Fruit fly (Drosophila melanogaster): ENCODE results near the gene spas.
A peak's percentile ranks its signal among the peaks of the same experiment; 100 is the strongest.

spas gene

dm6 chr3R:24037538-24038265, at the start of gene spas:
Gene spas, plus strand, starts transcription at chr3R:24038215.
- TF ChIP-seq CG3919 (GFP tag; optimal IDR thresholded peaks at IDR 0.05) = peak; percentile 58
- peak; percentile 48 for TF ChIP-seq CG8319 (GFP tag; optimal IDR thresholded peaks at IDR 0.05)
- TF ChIP-seq CG1621 (tag; optimal IDR thresholded peaks at IDR 0.05) = peak; percentile 54
- TF ChIP-seq achi (GFP tag; optimal IDR thresholded peaks at IDR 0.05) = peak; percentile 75
- TF ChIP-seq dac (GFP tag; optimal IDR thresholded peaks at IDR 0.05) = peak; percentile 46
- peak; percentile 85 for TF ChIP-seq Eip78C (GFP tag)
- TF ChIP-seq CG11294 (GFP tag; IDR thresholded peaks at IDR 0.05) = peak; percentile 22; the same call in 1 of the 2 replicates
- peak; percentile 69 for TF ChIP-seq OdsH (GFP tag; optimal IDR thresholded peaks at IDR 0.05)
- no peak for TF ChIP-seq CG4318 (GFP tag; optimal IDR thresholded peaks at IDR 0.05)
- peak; percentile 78 for TF ChIP-seq eg (GFP tag; IDR thresholded peaks at IDR 0.05)
- peak; percentile 70 for TF ChIP-seq CG6163 (GFP tag; IDR thresholded peaks at IDR 0.05)
- peak; percentile 40 for TF ChIP-seq fkh (GFP tag; optimal IDR thresholded peaks at IDR 0.05)
- no peak for TF ChIP-seq CG9139 (GFP tag; optimal IDR thresholded peaks at IDR 0.05)
- peak; percentile 92 for TF ChIP-seq svp (GFP tag)
- peak; percentile 74 for TF ChIP-seq Eip75B (GFP tag; optimal IDR thresholded peaks at IDR 0.05)
- peak; percentile 30 for TF ChIP-seq vri (GFP tag; optimal IDR thresholded peaks at IDR 0.05)
- TF ChIP-seq Hr4 (GFP tag; optimal IDR thresholded peaks at IDR 0.05) = peak; percentile 80
- no peak for TF ChIP-seq fd85E (GFP tag; optimal IDR thresholded peaks at IDR 0.05)
- peak; percentile 64 for TF ChIP-seq Sox15 (GFP tag; optimal IDR thresholded peaks at IDR 0.05)
- TF ChIP-seq dsx (GFP tag; optimal IDR thresholded peaks at IDR 0.05; ENCODE audit: poor library complexity, severe bottlenecking) = peak; percentile 15
- TF ChIP-seq CG11762 (GFP tag; optimal IDR thresholded peaks at IDR 0.05; ENCODE audit: insufficient read depth) = no peak
- peak; percentile 58 for TF ChIP-seq CG7368 (GFP tag; optimal IDR thresholded peaks at IDR 0.05)
- peak; percentile 18 for TF ChIP-seq Lpt (GFP tag; optimal IDR thresholded peaks at IDR 0.05)
- peak; percentile 75 for TF ChIP-seq esn (GFP tag; optimal IDR thresholded peaks at IDR 0.05)
- peak; percentile 82 for TF ChIP-seq CG31627 (GFP tag; optimal IDR thresholded peaks at IDR 0.05)
- TF ChIP-seq spab (GFP tag; optimal IDR thresholded peaks at IDR 0.05) = no peak
- TF ChIP-seq CG6792 (GFP tag; optimal IDR thresholded peaks at IDR 0.05) = peak; percentile 50
- TF ChIP-seq Hr38 (GFP tag; optimal IDR thresholded peaks at IDR 0.05) = no peak
- TF ChIP-seq CG10669 (GFP tag; optimal IDR thresholded peaks at IDR 0.05) = no peak
- TF ChIP-seq salr (GFP tag; optimal IDR thresholded peaks at IDR 0.05) = peak in 1 of 2 experiments; percentile 46
- TF ChIP-seq pdm3 (GFP tag; optimal IDR thresholded peaks at IDR 0.05) = peak; percentile 68
- peak; percentile 74 for TF ChIP-seq CG11902 (GFP tag; optimal IDR thresholded peaks at IDR 0.05)
- TF ChIP-seq Sox102F (GFP tag; optimal IDR thresholded peaks at IDR 0.05) = peak; percentile 73
- TF ChIP-seq lz (GFP tag; optimal IDR thresholded peaks at IDR 0.05) = peak; percentile 83
- peak; percentile 62 for TF ChIP-seq CG34406 (GFP tag; optimal IDR thresholded peaks at IDR 0.05)
- TF ChIP-seq CG6854 (GFP tag; optimal IDR thresholded peaks at IDR 0.05) = no peak
- peak; percentile 41 for TF ChIP-seq fd59A (GFP tag; optimal IDR thresholded peaks at IDR 0.05)
- peak; percentile 86 for TF ChIP-seq Hr39 (GFP tag; optimal IDR thresholded peaks at IDR 0.05)
- TF ChIP-seq Sox14 (GFP tag; optimal IDR thresholded peaks at IDR 0.05) = peak; percentile 67
- TF ChIP-seq topi (GFP tag; optimal IDR thresholded peaks at IDR 0.05) = peak; percentile 68
- peak; percentile 64 for TF ChIP-seq Met (GFP tag; optimal IDR thresholded peaks at IDR 0.05)
- TF ChIP-seq cyc (GFP tag; optimal IDR thresholded peaks at IDR 0.05) = peak; percentile 68
- TF ChIP-seq acj6 (GFP tag; optimal IDR thresholded peaks at IDR 0.05) = peak; percentile 71
- peak; percentile 46; the same call in 1 of the 2 replicates for TF ChIP-seq CG15336 (GFP tag; IDR thresholded peaks at IDR 0.05)
- peak; percentile 85 for TF ChIP-seq CG10631 (GFP tag; optimal IDR thresholded peaks at IDR 0.05)
- no peak for TF ChIP-seq CG8119 (GFP tag; IDR thresholded peaks at IDR 0.05)
- no peak for TF ChIP-seq net (GFP tag; optimal IDR thresholded peaks at IDR 0.05)
- peak; percentile 67 for TF ChIP-seq CG32006 (GFP tag; optimal IDR thresholded peaks at IDR 0.05)
- peak; percentile 44 for TF ChIP-seq CG6808 (GFP tag; optimal IDR thresholded peaks at IDR 0.05)
- no peak for TF ChIP-seq CG16779 (tag; optimal IDR thresholded peaks at IDR 0.05)
- peak; percentile 46 for TF ChIP-seq Ets96B (tag; optimal IDR thresholded peaks at IDR 0.05)
